Fruit fly (Drosophila melanogaster) whole organism, prepupa: ENCODE results near the gene mthl7.

ENCODE experiments used
- Blimp-1 ChIP-seq: fragments of 200-800 bp; sonication (Bioruptor generic); optimal IDR thresholded peaks from 3 replicates; lab custom pipeline; 2017; ENCODE audit warnings: missing biosample characterization, missing genetic modification characterization, mild to moderate bottlenecking, moderate library complexity, missing genetic modification reagents
- CG10631 ChIP-seq: fragments of 200-800 bp; sonication (Bioruptor generic); optimal IDR thresholded peaks from 2 replicates; lab custom pipeline; 2016; ENCODE audit warnings: missing biosample characterization, missing genetic modification characterization
- CG10669 ChIP-seq: fragments of 200-800 bp; sonication (Bioruptor generic); optimal IDR thresholded peaks from 3 replicates; lab custom pipeline; 2018; ENCODE audit warnings: missing biosample characterization, mild to moderate bottlenecking, missing genetic modification characterization, moderate library complexity
- CG11762 ChIP-seq: fragments of 200-800 bp; sonication (Bioruptor generic); optimal IDR thresholded peaks from 3 replicates; lab custom pipeline; 2016; ENCODE audit warnings: missing biosample characterization, missing genetic modification characterization; ENCODE audit not compliant: insufficient read depth
- CG11902 ChIP-seq: fragments of 200-800 bp; sonication (Bioruptor generic); optimal IDR thresholded peaks from 3 replicates; lab custom pipeline; 2016; ENCODE audit warnings: missing biosample characterization, missing genetic modification characterization
- CG15336 ChIP-seq: fragments of 200-800 bp; sonication (Bioruptor generic); IDR thresholded peaks from 2 replicates; pipeline ENCODE4 v1.3.6; 2022; ENCODE audit warnings: missing biosample characterization, missing genetic modification characterization
- CG3032 ChIP-seq: fragments of 200-800 bp; optimal IDR thresholded peaks from 2 replicates; lab custom pipeline; 2019; ENCODE audit warnings: missing biosample characterization, mild to moderate bottlenecking, missing genetic modification characterization, moderate library complexity
- CG31627 ChIP-seq: fragments of 200-800 bp; sonication (Bioruptor generic); optimal IDR thresholded peaks from 3 replicates; lab custom pipeline; 2016; ENCODE audit warnings: missing biosample characterization, missing genetic modification characterization
- CG32006 ChIP-seq: fragments of 200-800 bp; sonication (Bioruptor generic); optimal IDR thresholded peaks from 3 replicates; lab custom pipeline; 2017; ENCODE audit warnings: missing biosample characterization, mild to moderate bottlenecking, missing genetic modification characterization
- CG34406 ChIP-seq: fragments of 200-800 bp; sonication (Bioruptor generic); optimal IDR thresholded peaks from 3 replicates; lab custom pipeline; 2016; ENCODE audit warnings: missing biosample characterization, missing genetic modification characterization
- CG3919 ChIP-seq: fragments of 200-800 bp; sonication (Bioruptor generic); optimal IDR thresholded peaks from 3 replicates; lab custom pipeline; 2016; ENCODE audit warnings: missing biosample characterization, missing genetic modification characterization
- CG4318 ChIP-seq: fragments of 200-800 bp; sonication (Bioruptor generic); optimal IDR thresholded peaks from 3 replicates; lab custom pipeline; 2017; ENCODE audit warnings: missing biosample characterization, mild to moderate bottlenecking, missing genetic modification characterization
- CG6163 ChIP-seq: fragments of 200-800 bp; sonication (Bioruptor generic); IDR thresholded peaks from 3 replicates; pipeline ENCODE4 v1.3.6; 2022; ENCODE audit warnings: missing biosample characterization, missing genetic modification characterization
- CG6276 ChIP-seq: fragments of 200-800 bp; sonication (Bioruptor generic); optimal IDR thresholded peaks from 2 replicates; lab custom pipeline; 2017; ENCODE audit warnings: missing biosample characterization, mild to moderate bottlenecking, missing genetic modification characterization
- CG6792 ChIP-seq: fragments of 200-800 bp; sonication (Bioruptor generic); optimal IDR thresholded peaks from 3 replicates; lab custom pipeline; 2016; ENCODE audit warnings: missing biosample characterization, missing genetic modification characterization
- CG6808 ChIP-seq: fragments of 200-800 bp; sonication (Bioruptor generic); optimal IDR thresholded peaks from 3 replicates; lab custom pipeline; 2017; ENCODE audit warnings: missing biosample characterization, missing genetic modification characterization, mild to moderate bottlenecking, moderate library complexity, missing genetic modification reagents
- CG6854 ChIP-seq: fragments of 200-800 bp; sonication (Bioruptor generic); optimal IDR thresholded peaks from 2 replicates; lab custom pipeline; 2017; ENCODE audit warnings: missing biosample characterization, mild to moderate bottlenecking, missing genetic modification characterization
- CG7368 ChIP-seq: fragments of 200-800 bp; sonication (Bioruptor generic); optimal IDR thresholded peaks from 3 replicates; lab custom pipeline; 2016; ENCODE audit warnings: missing biosample characterization, missing genetic modification characterization
- CG8119 ChIP-seq: fragments of 200-800 bp; sonication (Bioruptor generic); IDR thresholded peaks from 3 replicates; pipeline ENCODE4 v1.3.6; 2022; ENCODE audit warnings: missing biosample characterization, missing genetic modification characterization
- CG8319 ChIP-seq: fragments of 200-800 bp; sonication (Bioruptor generic); optimal IDR thresholded peaks from 3 replicates; lab custom pipeline; 2016; ENCODE audit warnings: missing biosample characterization, missing genetic modification characterization
- CG9139 ChIP-seq: fragments of 200-800 bp; sonication (Bioruptor generic); optimal IDR thresholded peaks from 3 replicates; lab custom pipeline; 2017; ENCODE audit warnings: missing biosample characterization, mild to moderate bottlenecking, missing genetic modification characterization
- Eip78C ChIP-seq: fragments of 200-800 bp; sonication (Bioruptor generic); peaks from one replicate; lab custom pipeline; 2016; ENCODE audit warnings: missing biosample characterization, missing genetic modification characterization
- Ets21C ChIP-seq: fragments of 200-800 bp; sonication (Bioruptor generic); optimal IDR thresholded peaks from 3 replicates; lab custom pipeline; 2016; ENCODE audit warnings: missing biosample characterization, missing genetic modification characterization
- Gug ChIP-seq: fragments of 200-800 bp; sonication (Bioruptor generic); IDR thresholded peaks from 2 replicates; pipeline ENCODE4 v1.3.6; 2022; ENCODE audit warnings: missing biosample characterization, missing genetic modification characterization
- Hr38 ChIP-seq: sonication (Bioruptor generic); optimal IDR thresholded peaks from 2 replicates; lab custom pipeline; 2016; ENCODE audit warnings: missing biosample characterization, missing genetic modification characterization
- Hr39 ChIP-seq: fragments of 200-800 bp; sonication (Bioruptor generic); optimal IDR thresholded peaks from 2 replicates; lab custom pipeline; 2016; ENCODE audit warnings: missing biosample characterization, missing genetic modification characterization
- Hr4 ChIP-seq: fragments of 200-800 bp; sonication (Bioruptor generic); optimal IDR thresholded peaks from 3 replicates; lab custom pipeline; 2016; ENCODE audit warnings: missing biosample characterization, missing genetic modification characterization
- Met ChIP-seq: fragments of 200-800 bp; sonication (Bioruptor generic); optimal IDR thresholded peaks from 3 replicates; lab custom pipeline; 2016; ENCODE audit warnings: missing biosample characterization, missing genetic modification characterization
- Sox102F ChIP-seq: fragments of 200-800 bp; sonication (Bioruptor generic); optimal IDR thresholded peaks from 2 replicates; lab custom pipeline; 2016; ENCODE audit warnings: missing biosample characterization, mild to moderate bottlenecking, missing genetic modification characterization
- Sox15 ChIP-seq: fragments of 200-800 bp; sonication (Bioruptor generic); optimal IDR thresholded peaks from 3 replicates; lab custom pipeline; 2016; ENCODE audit warnings: missing biosample characterization, missing genetic modification characterization
- achi ChIP-seq: fragments of 200-800 bp; sonication (Bioruptor generic); optimal IDR thresholded peaks from 3 replicates; lab custom pipeline; 2016; ENCODE audit warnings: missing biosample characterization, missing genetic modification characterization
- acj6 ChIP-seq: fragments of 200-800 bp; sonication (Bioruptor generic); optimal IDR thresholded peaks from 3 replicates; lab custom pipeline; 2016; ENCODE audit warnings: missing biosample characterization, missing genetic modification characterization
- cyc ChIP-seq: fragments of 200-800 bp; sonication (Bioruptor generic); optimal IDR thresholded peaks from 3 replicates; lab custom pipeline; 2016; ENCODE audit warnings: missing biosample characterization, missing genetic modification characterization
- dsx ChIP-seq: fragments of 200-800 bp; optimal IDR thresholded peaks from 3 replicates; lab custom pipeline; 2019; ENCODE audit warnings: missing biosample characterization, mild to moderate bottlenecking, missing genetic modification characterization, moderate library complexity; ENCODE audit not compliant: poor library complexity, severe bottlenecking
- eg ChIP-seq: fragments of 200-800 bp; sonication (Bioruptor generic); IDR thresholded peaks from 3 replicates; pipeline ENCODE4 v1.3.6; 2022; ENCODE audit warnings: missing biosample characterization, missing genetic modification characterization
- esn ChIP-seq: fragments of 200-800 bp; sonication (Bioruptor generic); optimal IDR thresholded peaks from 2 replicates; lab custom pipeline; 2016; ENCODE audit warnings: missing biosample characterization, mild to moderate bottlenecking, missing genetic modification characterization, moderate library complexity
- fd59A ChIP-seq: fragments of 200-800 bp; sonication (Bioruptor generic); optimal IDR thresholded peaks from 2 replicates; lab custom pipeline; 2017; ENCODE audit warnings: missing biosample characterization, mild to moderate bottlenecking, missing genetic modification characterization, missing genetic modification reagents
- fd85E ChIP-seq: fragments of 200-800 bp; sonication (Bioruptor generic); optimal IDR thresholded peaks from 3 replicates; lab custom pipeline; 2016; ENCODE audit warnings: missing biosample characterization, missing genetic modification characterization
- lz ChIP-seq: fragments of 200-800 bp; sonication (Bioruptor generic); optimal IDR thresholded peaks from 3 replicates; lab custom pipeline; 2016; ENCODE audit warnings: missing biosample characterization, missing genetic modification characterization
- net ChIP-seq: fragments of 200-800 bp; sonication (Bioruptor generic); optimal IDR thresholded peaks from 3 replicates; lab custom pipeline; 2016; ENCODE audit warnings: missing biosample characterization, missing genetic modification characterization
- pdm3 ChIP-seq: fragments of 200-800 bp; sonication (Bioruptor generic); optimal IDR thresholded peaks from 3 replicates; lab custom pipeline; 2016; ENCODE audit warnings: missing biosample characterization, missing genetic modification characterization
- salr ChIP-seq, 2 experiments: fragments of 200-800 bp; sonication (Bioruptor generic); optimal IDR thresholded peaks; 3 replicates each; lab custom pipeline; 2016 to 2018; ENCODE audit warnings: missing biosample characterization in 2 of 2, missing genetic modification characterization in 2 of 2, mild to moderate bottlenecking in 1 of 2
- ss ChIP-seq, 2 experiments: fragments of 200-800 bp; sonication (Bioruptor generic); optimal IDR thresholded peaks; 2 replicates in 1 of 2; 3 replicates in 1 of 2; lab custom pipeline; 2017 to 2018; ENCODE audit warnings: mild to moderate bottlenecking in 2 of 2, missing biosample characterization in 2 of 2, missing genetic modification characterization in 2 of 2, moderate library complexity in 1 of 2
- svp ChIP-seq: fragments of 200-800 bp; sonication (Bioruptor generic); peaks from one replicate; lab custom pipeline; 2016; ENCODE audit warnings: missing biosample characterization, missing genetic modification characterization
- topi ChIP-seq: fragments of 200-800 bp; sonication (Bioruptor generic); optimal IDR thresholded peaks from 3 replicates; lab custom pipeline; 2016; ENCODE audit warnings: missing biosample characterization, missing genetic modification characterization
- vri ChIP-seq: fragments of 200-800 bp; sonication (Bioruptor generic); optimal IDR thresholded peaks from 3 replicates; lab custom pipeline; 2016; ENCODE audit warnings: missing biosample characterization, mild to moderate bottlenecking, missing genetic modification characterization

mthl7 gene

dm6 chr3L:8150812-8151211 lies 29.5 kb downstream of the mthl7 start:
- no peak for TF ChIP-seq net (GFP tag; lab: Kevin White, UChicago)
- peak; percentile 10 for TF ChIP-seq acj6 (GFP tag; lab: Kevin White, UChicago)
- TF ChIP-seq CG7368 (GFP tag; lab: Kevin White, UChicago), result no peak
- TF ChIP-seq pdm3 (GFP tag; lab: Kevin White, UChicago), result no peak
- no peak for TF ChIP-seq vri (GFP tag; lab: Kevin White, UChicago)
- peak; percentile 58 for TF ChIP-seq Hr4 (GFP tag; lab: Kevin White, UChicago)
- no peak for TF ChIP-seq topi (GFP tag; lab: Kevin White, UChicago)
- TF ChIP-seq Eip78C (GFP tag; lab: Kevin White, UChicago), result peak; percentile 68
- TF ChIP-seq Hr38 (GFP tag; lab: Kevin White, UChicago), result no peak
- peak; percentile 10 for TF ChIP-seq CG10631
- TF ChIP-seq CG3919 (GFP tag; lab: Kevin White, UChicago), result peak; percentile 23
- no peak for TF ChIP-seq CG11762
- no peak for TF ChIP-seq dsx (GFP tag; lab: Kevin White, UChicago)
- peak; percentile 1 for TF ChIP-seq CG4318
- peak; percentile 74 for TF ChIP-seq CG32006 (GFP tag; lab: Kevin White, UChicago)
- TF ChIP-seq CG15336 (GFP tag; lab: Robert Waterston, UW), result peak; percentile 50
- no peak for TF ChIP-seq CG6276 (GFP tag; lab: Kevin White, UChicago)
- TF ChIP-seq achi (GFP tag; lab: Kevin White, UChicago), result no peak
- no peak for TF ChIP-seq eg
- TF ChIP-seq fd59A (GFP tag; lab: Kevin White, UChicago), result no peak

DNA sequence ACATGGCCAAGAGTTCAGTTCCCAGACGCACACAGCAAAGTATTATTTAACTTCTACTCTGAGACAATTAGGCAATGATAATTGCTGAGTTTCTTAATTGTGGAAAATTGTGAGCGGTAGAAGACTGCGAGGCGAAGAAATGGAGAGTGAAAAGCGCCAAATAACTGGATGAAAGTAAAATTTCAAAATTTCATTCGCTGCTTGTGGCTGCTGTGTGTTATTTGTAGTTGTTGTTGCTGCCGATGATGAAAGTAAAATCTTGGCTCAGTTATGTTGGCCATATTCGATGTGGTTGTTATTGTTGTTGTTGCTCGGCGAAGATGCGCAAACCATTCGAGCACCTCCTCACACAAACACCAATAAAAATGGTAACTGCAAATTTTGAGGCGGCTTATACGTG lies 30.0 kb downstream of the mthl7 start:
- no peak for TF ChIP-seq Met (GFP tag; lab: Kevin White, UChicago)
- peak; percentile 55 for TF ChIP-seq Blimp-1 (GFP tag; lab: Kevin White, UChicago)

DNA sequence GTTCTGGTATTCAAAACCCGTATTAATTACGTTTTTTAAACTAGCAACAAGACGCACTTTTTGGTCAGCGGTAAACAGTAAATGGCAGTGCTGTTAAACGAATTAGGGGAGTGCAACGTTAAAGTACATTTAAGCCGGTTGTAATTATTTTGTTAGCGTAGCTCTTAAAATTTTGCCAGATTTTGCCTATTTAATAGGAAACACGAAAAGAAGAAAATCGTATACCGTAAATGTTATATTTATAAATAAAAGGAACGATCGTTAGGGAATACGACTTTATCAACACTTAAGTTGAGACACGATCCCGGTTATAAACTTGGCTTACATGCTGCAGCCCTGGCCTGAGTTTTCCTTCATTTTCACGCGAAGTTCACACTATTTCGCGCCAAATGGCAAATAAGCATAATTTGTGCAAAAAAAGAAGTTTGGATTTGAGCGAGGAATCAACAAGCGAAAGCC lies 42.8 kb downstream of the mthl7 start, which contains the start of the genes Setx and mus301:
Setx (minus strand) TSS at position 51 of the 459 bp plus-strand sequence.
mus301 (plus strand) TSS at position 361 of the 459 bp plus-strand sequence.
- TF ChIP-seq CG6163 (GFP tag; lab: Robert Waterston, UW), result no peak; the same call in 2 of the 3 replicates
- TF ChIP-seq vri (GFP tag; lab: Kevin White, UChicago), result no peak
- no peak for TF ChIP-seq CG6808 (GFP tag; lab: Kevin White, UChicago)
- peak; percentile 92 for TF ChIP-seq Eip78C (GFP tag; lab: Kevin White, UChicago)
- peak; percentile 70 for TF ChIP-seq Sox15
- peak; percentile 61 for TF ChIP-seq CG11902 (GFP tag; lab: Kevin White, UChicago)
- peak; percentile 81 for TF ChIP-seq CG3032 (tag; lab: Kevin White, UChicago)
- peak; percentile 83 for TF ChIP-seq cyc (GFP tag; lab: Kevin White, UChicago)
- no peak for TF ChIP-seq topi (GFP tag; lab: Kevin White, UChicago)
- TF ChIP-seq Blimp-1 (GFP tag; lab: Kevin White, UChicago), result peak; percentile 31
- peak; percentile 81 for TF ChIP-seq acj6 (GFP tag; lab: Kevin White, UChicago)
- peak; percentile 26 for TF ChIP-seq fd59A (GFP tag; lab: Kevin White, UChicago)
- TF ChIP-seq CG34406 (GFP tag; lab: Kevin White, UChicago), result peak; percentile 64
- TF ChIP-seq ss (GFP tag; optimal IDR thresholded peaks at IDR 0.05; lab: Kevin White, UChicago), result no peak
- TF ChIP-seq CG11762, result peak; percentile 36
- TF ChIP-seq fd85E (GFP tag; lab: Kevin White, UChicago), result peak; percentile 51
- peak; percentile 84 for TF ChIP-seq lz (GFP tag; lab: Kevin White, UChicago)
- TF ChIP-seq CG8319 (GFP tag; lab: Kevin White, UChicago), result peak; percentile 47
- no peak for TF ChIP-seq svp (GFP tag; lab: Kevin White, UChicago)
- TF ChIP-seq CG10669 (GFP tag; lab: Kevin White, UChicago), result no peak
- TF ChIP-seq CG31627 (GFP tag; lab: Kevin White, UChicago), result peak; percentile 88
- no peak for TF ChIP-seq Sox102F (GFP tag; lab: Kevin White, UChicago)
- peak; percentile 81 for TF ChIP-seq CG10631
- peak; percentile 84 for TF ChIP-seq Hr39 (GFP tag; lab: Kevin White, UChicago)
- no peak for TF ChIP-seq CG3919 (GFP tag; lab: Kevin White, UChicago)
- peak; percentile 67 for TF ChIP-seq CG6792 (GFP tag; lab: Kevin White, UChicago)
- TF ChIP-seq esn (GFP tag; lab: Kevin White, UChicago), result peak; percentile 86
- no peak for TF ChIP-seq CG6854 (GFP tag; lab: Kevin White, UChicago)
- TF ChIP-seq salr (GFP tag; optimal IDR thresholded peaks at IDR 0.05; lab: Kevin White, UChicago), result peak in 1 of 2 experiments; percentile 3
- peak; percentile 64 for TF ChIP-seq Gug (GFP tag; lab: Robert Waterston, UW)
- TF ChIP-seq CG9139, result no peak
- no peak; the same call in 2 of the 3 replicates for TF ChIP-seq eg
- TF ChIP-seq Ets21C (GFP tag; lab: Kevin White, UChicago), result peak; percentile 75
- 0 out of 3 replicates have a peak, but pooled peaks have one; percentile 12 for TF ChIP-seq CG8119
